Worm (Caenorhabditis elegans) whole organism, mixed stage, embryonic: ENCODE results near the gene C17G10.7.

Experiments
- M03D4.4 ChIP-seq: sonication (generic microtip); optimal IDR thresholded peaks from 2 replicates; lab custom pipeline; 2017; ENCODE audit warnings: mild to moderate bottlenecking, missing genetic modification characterization, missing compliant biosample characterization
- bed-3 ChIP-seq: fragments of 200-800 bp; sonication (Bioruptor generic); optimal IDR thresholded peaks from 3 replicates; lab custom pipeline; 2018; ENCODE audit warnings: mild to moderate bottlenecking, missing genetic modification characterization, moderate library complexity, missing compliant biosample characterization
- blmp-1 ChIP-seq: fragments of 150-350 bp; optimal IDR thresholded peaks from 2 replicates; lab custom pipeline; 2014; ENCODE audit warnings: missing biosample characterization, missing genetic modification characterization
- ceh-39 ChIP-seq: fragments of 150-350 bp; optimal IDR thresholded peaks from 2 replicates; lab custom pipeline; 2014; ENCODE audit warnings: missing biosample characterization, missing genetic modification characterization
- ceh-43 ChIP-seq: fragments of 200-800 bp; sonication (Bioruptor generic); optimal IDR thresholded peaks from 2 replicates; lab custom pipeline; 2018; ENCODE audit warnings: mild to moderate bottlenecking, missing genetic modification characterization, moderate library complexity, missing compliant biosample characterization
- ces-1 ChIP-seq: fragments of 150-350 bp; optimal IDR thresholded peaks from 2 replicates; lab custom pipeline; 2014; ENCODE audit warnings: missing biosample characterization, missing genetic modification reagents, missing genetic modification characterization
- cnd-1 ChIP-seq: fragments of 200-800 bp; sonication (Bioruptor generic); optimal IDR thresholded peaks from 2 replicates; lab custom pipeline; 2018; ENCODE audit warnings: mild to moderate bottlenecking, missing genetic modification characterization, missing compliant biosample characterization
- drap-1 ChIP-seq: fragments of 200-800 bp; sonication (Bioruptor generic); optimal IDR thresholded peaks from 3 replicates; lab custom pipeline; 2018; ENCODE audit warnings: mild to moderate bottlenecking, missing genetic modification characterization, missing compliant biosample characterization
- elt-1 ChIP-seq: sonication (generic microtip); optimal IDR thresholded peaks from 2 replicates; lab custom pipeline; 2017; ENCODE audit warnings: missing genetic modification characterization, mild to moderate bottlenecking, missing compliant biosample characterization, antibody characterized with exemption, moderate library complexity, borderline replicate concordance; ENCODE audit not compliant: insufficient read depth
- elt-3 ChIP-seq: fragments of 150-350 bp; optimal IDR thresholded peaks from 2 replicates; lab custom pipeline; 2014; ENCODE audit warnings: missing biosample characterization, missing genetic modification characterization
- flh-1 ChIP-seq: fragments of 200-800 bp; sonication (Bioruptor generic); optimal IDR thresholded peaks from 2 replicates; lab custom pipeline; 2018; ENCODE audit warnings: mild to moderate bottlenecking, missing genetic modification characterization, moderate library complexity, missing compliant biosample characterization
- ham-2 ChIP-seq: fragments of 200-800 bp; sonication (Bioruptor generic); optimal IDR thresholded peaks from 2 replicates; lab custom pipeline; 2018; ENCODE audit warnings: mild to moderate bottlenecking, missing genetic modification characterization, missing compliant biosample characterization
- hlh-1 ChIP-seq: fragments of 150-350 bp; optimal IDR thresholded peaks from 2 replicates; lab custom pipeline; 2014; ENCODE audit warnings: missing biosample characterization, missing genetic modification reagents, missing genetic modification characterization
- lin-13 ChIP-seq: fragments of 150-350 bp; optimal IDR thresholded peaks from 2 replicates; lab custom pipeline; 2014; ENCODE audit warnings: missing biosample characterization, missing genetic modification characterization
- lin-32 ChIP-seq: fragments of 200-800 bp; sonication (Bioruptor generic); optimal IDR thresholded peaks from 2 replicates; lab custom pipeline; 2018; ENCODE audit warnings: mild to moderate bottlenecking, missing genetic modification characterization, missing compliant biosample characterization
- lsy-2 ChIP-seq: fragments of 150-350 bp; optimal IDR thresholded peaks from 2 replicates; lab custom pipeline; 2014; ENCODE audit warnings: missing biosample characterization, missing genetic modification characterization
- mep-1 ChIP-seq: fragments of 150-350 bp; optimal IDR thresholded peaks from 2 replicates; lab custom pipeline; 2017; ENCODE audit warnings: missing biosample characterization, missing genetic modification reagents, missing genetic modification characterization, inconsistent platforms
- mls-2 ChIP-seq: sonication (generic microtip); optimal IDR thresholded peaks from 2 replicates; lab custom pipeline; 2016; ENCODE audit warnings: mild to moderate bottlenecking, missing genetic modification characterization, moderate library complexity, missing compliant biosample characterization
- nhr-2 ChIP-seq: fragments of 150-350 bp; optimal IDR thresholded peaks from 2 replicates; lab custom pipeline; 2014; ENCODE audit warnings: missing biosample characterization, missing genetic modification characterization
- nhr-237 ChIP-seq: fragments of 150-350 bp; optimal IDR thresholded peaks from 2 replicates; lab custom pipeline; 2014; ENCODE audit warnings: missing biosample characterization, missing genetic modification characterization
- nhr-28 ChIP-seq: fragments of 150-350 bp; optimal IDR thresholded peaks from 2 replicates; lab custom pipeline; 2014; ENCODE audit warnings: missing biosample characterization, missing genetic modification characterization
- nhr-76 ChIP-seq: sonication (generic microtip); optimal IDR thresholded peaks from 2 replicates; lab custom pipeline; 2017; ENCODE audit warnings: missing biosample characterization, missing genetic modification characterization
- pha-4 ChIP-seq: fragments of 150-350 bp; optimal IDR thresholded peaks from 2 replicates; lab custom pipeline; 2018; ENCODE audit warnings: missing biosample characterization, missing genetic modification reagents, missing genetic modification characterization
- sem-2 ChIP-seq: fragments of 200-800 bp; sonication (Bioruptor generic); optimal IDR thresholded peaks from 2 replicates; lab custom pipeline; 2018; ENCODE audit warnings: mild to moderate bottlenecking, missing genetic modification characterization, missing compliant biosample characterization
- snpc-4 ChIP-seq: fragments of 150-350 bp; optimal IDR thresholded peaks from 2 replicates; lab custom pipeline; 2014; ENCODE audit warnings: missing biosample characterization, missing genetic modification characterization
- unc-120 ChIP-seq: sonication (generic microtip); optimal IDR thresholded peaks from 2 replicates; lab custom pipeline; 2017; ENCODE audit warnings: missing genetic modification characterization, missing compliant biosample characterization; ENCODE audit not compliant: poor library complexity, severe bottlenecking
- unc-62 ChIP-seq: fragments of 150-350 bp; optimal IDR thresholded peaks from 2 replicates; lab custom pipeline; 2014; ENCODE audit warnings: missing biosample characterization, missing genetic modification reagents, missing genetic modification characterization
- zip-8 ChIP-seq: fragments of 150-350 bp; optimal IDR thresholded peaks from 2 replicates; lab custom pipeline; 2014; ENCODE audit warnings: missing biosample characterization, missing genetic modification characterization
- ztf-11 ChIP-seq: fragments of 150-350 bp; optimal IDR thresholded peaks from 2 replicates; lab custom pipeline; 2014; ENCODE audit warnings: missing biosample characterization, missing genetic modification characterization

C17G10.7 gene

ce11 chrII:5593377-5593932, 14.2 kb downstream of the C17G10.7 start, which contains the start of gene cdc-14:
Gene cdc-14 (minus strand): TSS chrII:5593427.
- TF ChIP-seq lsy-2 = peak; percentile 44
- peak; percentile 45 for TF ChIP-seq ces-1
- peak; percentile 80 for TF ChIP-seq unc-62 (GFP tag; lab: Kevin White, UChicago)
- peak; percentile 47 for TF ChIP-seq cnd-1 (tag; lab: Kevin White, UChicago)
- no peak for TF ChIP-seq drap-1 (GFP tag; lab: Kevin White, UChicago)
- TF ChIP-seq hlh-1 = peak; percentile 86
- peak; percentile 74 for TF ChIP-seq unc-120 (tag; lab: Kevin White, UChicago)
- peak; percentile 81 for TF ChIP-seq lin-13 (tag; lab: Kevin White, UChicago)
- TF ChIP-seq mep-1 (tag; lab: Kevin White, UChicago) = peak; percentile 87
- peak; percentile 2 for TF ChIP-seq nhr-2 (tag; lab: Kevin White, UChicago)
- TF ChIP-seq ztf-11 = no peak
- TF ChIP-seq ham-2 (GFP tag; lab: Kevin White, UChicago) = no peak
- TF ChIP-seq sem-2 = no peak
- TF ChIP-seq nhr-237 = peak; percentile 39
- TF ChIP-seq lin-32 (GFP tag; lab: Kevin White, UChicago) = no peak
- TF ChIP-seq nhr-76 (tag; lab: Kevin White, UChicago) = no peak
- peak; percentile 75 for TF ChIP-seq ceh-39 (tag; lab: Kevin White, UChicago)
- no peak for TF ChIP-seq bed-3

ce11 chrII:5592857-5593256, 14.8 kb downstream of the C17G10.7 start:
- TF ChIP-seq unc-62 (GFP tag; lab: Kevin White, UChicago) (no peak), nhr-76 (tag; lab: Kevin White, UChicago) (no peak), sem-2 (no peak), lin-32 (GFP tag; lab: Kevin White, UChicago) (no peak), hlh-1 (no peak), ces-1 (no peak), blmp-1 (tag; lab: Kevin White, UChicago) (no peak), ham-2 (GFP tag; lab: Kevin White, UChicago) (no peak), elt-1 (tag; lab: Kevin White, UChicago) (no peak), nhr-2 (tag; lab: Kevin White, UChicago) (no peak), flh-1 (GFP tag; lab: Kevin White, UChicago) (no peak), zip-8 (tag; lab: Kevin White, UChicago) (no peak), lin-13 (tag; lab: Kevin White, UChicago) (no peak), nhr-237 (no peak)

- TF ChIP-seq nhr-237 (no peak), ceh-43 (no peak), drap-1 (GFP tag; lab: Kevin White, UChicago) (no peak), cnd-1 (tag; lab: Kevin White, UChicago) (no peak), mls-2 (tag; lab: Kevin White, UChicago) (no peak), elt-3 (no peak), ceh-39 (tag; lab: Kevin White, UChicago) (no peak), elt-1 (tag; lab: Kevin White, UChicago) (no peak), lin-13 (tag; lab: Kevin White, UChicago) (no peak), lin-32 (GFP tag; lab: Kevin White, UChicago) (no peak), M03D4.4 (tag; lab: Kevin White, UChicago) (no peak), ztf-11 (no peak), bed-3 (no peak), nhr-76 (tag; lab: Kevin White, UChicago) (no peak)
Measured at ce11 chrII:5591558-5591957, 16.1 kb downstream of the C17G10.7 start.

- TF ChIP-seq snpc-4 (no peak), ceh-43 (no peak), elt-3 (no peak), zip-8 (tag; lab: Kevin White, UChicago) (no peak), ceh-39 (tag; lab: Kevin White, UChicago) (no peak), nhr-76 (tag; lab: Kevin White, UChicago) (no peak), sem-2 (no peak), pha-4 (tag; lab: Kevin White, UChicago) (no peak), unc-120 (tag; lab: Kevin White, UChicago) (no peak), mep-1 (tag; lab: Kevin White, UChicago) (no peak), drap-1 (GFP tag; lab: Kevin White, UChicago) (no peak), nhr-2 (tag; lab: Kevin White, UChicago) (no peak), nhr-28 (tag; lab: Kevin White, UChicago) (no peak), hlh-1 (no peak), lsy-2 (no peak), lin-32 (GFP tag; lab: Kevin White, UChicago) (no peak), ces-1 (no peak)
- TF ChIP-seq, all 35 proteins: peak for 0
Measured at ce11 chrII:5589690-5590089, 18.0 kb downstream of the C17G10.7 start, which contains the start of gene C17G10.13. Gene C17G10.13 (minus strand): TSS chrII:5589790.
